Fruit fly (Drosophila melanogaster): ENCODE results near the gene Rfx.
"Not testable (repeated sequence)": the region's sequence is repeated elsewhere in the genome, so short reads cannot be mapped to it uniquely, and the experiment has no call there.

Rfx gene

DNA sequence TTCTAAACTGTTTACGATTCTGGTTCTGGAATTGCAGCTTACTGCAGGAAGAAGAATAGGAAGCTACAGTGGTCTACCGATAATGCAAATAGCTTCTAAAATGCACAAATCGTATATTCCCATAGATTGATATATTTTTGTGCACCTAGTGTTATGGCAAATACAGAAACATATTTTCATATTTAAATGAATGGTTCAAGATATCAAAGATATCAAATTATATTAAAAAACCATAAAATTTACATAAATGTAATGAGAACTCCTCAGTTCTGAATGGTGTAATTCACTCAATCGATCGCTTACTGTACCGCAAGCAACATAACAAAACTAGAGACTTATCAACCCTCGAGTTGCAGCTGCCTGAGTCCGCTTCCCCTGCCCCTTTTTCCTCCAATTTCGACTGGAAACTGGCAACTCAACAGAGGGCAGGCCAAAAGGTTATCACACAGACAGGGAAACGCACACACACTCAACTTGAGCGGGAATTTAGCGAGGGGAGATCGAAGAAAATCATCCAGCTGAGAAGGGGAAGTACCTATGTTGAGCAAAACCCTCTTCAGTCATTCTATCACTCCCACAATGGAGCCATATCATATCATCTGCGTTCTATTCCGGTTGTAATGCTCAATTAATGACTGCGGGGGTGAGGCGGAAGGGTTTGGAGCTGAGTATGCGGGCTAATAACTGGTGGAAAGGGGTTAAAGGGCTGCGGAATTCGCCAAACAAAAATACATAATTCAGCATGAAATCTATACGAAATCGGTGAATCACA is 23.8 kb downstream of the Rfx start:
- TF ChIP-seq CG14711 (tag; optimal IDR thresholded peaks at IDR 0.05) = no peak
- no peak for TF ChIP-seq CG12768 (GFP tag; optimal IDR thresholded peaks at IDR 0.05)
- TF ChIP-seq CG5204 (GFP tag; optimal IDR thresholded peaks at IDR 0.05) = peak; percentile 6
- no peak for TF ChIP-seq pad (GFP tag; optimal IDR thresholded peaks at IDR 0.05)
- TF ChIP-seq cic (GFP tag; optimal IDR thresholded peaks at IDR 0.05) = no peak

DNA sequence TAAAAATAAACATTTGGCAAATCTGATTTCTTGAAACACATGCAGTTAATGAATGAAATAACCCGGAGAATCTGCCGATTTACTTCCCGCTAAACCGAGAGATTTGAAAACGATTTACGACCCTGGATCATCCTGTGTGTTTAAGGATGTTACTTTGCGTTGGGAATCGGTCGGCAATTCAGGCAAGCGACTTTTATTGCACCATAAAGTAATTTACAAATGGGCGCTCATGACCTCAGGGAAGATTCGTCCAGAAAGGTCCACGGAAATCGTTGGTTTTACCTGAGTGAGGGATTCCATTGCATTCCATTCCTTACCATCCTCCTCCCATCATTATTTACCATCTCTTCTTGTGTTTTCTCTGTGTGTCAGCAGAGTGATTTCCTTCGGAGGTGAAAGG is 25.0 kb downstream of the Rfx start:
- TF ChIP-seq Clk (GFP tag; optimal IDR thresholded peaks at IDR 0.05) (no peak), toe (GFP tag; optimal IDR thresholded peaks at IDR 0.05) (no peak), pad (GFP tag; optimal IDR thresholded peaks at IDR 0.05) (no peak), Hr96 (GFP tag; optimal IDR thresholded peaks at IDR 0.05) (no peak), tj (GFP tag; optimal IDR thresholded peaks at IDR 0.05) (no peak), cnc (optimal IDR thresholded peaks at IDR 0.05) (no peak), CG7101 (tag; optimal IDR thresholded peaks at IDR 0.05) (no peak), CG14711 (tag; optimal IDR thresholded peaks at IDR 0.05) (no peak), bab1 (GFP tag; optimal IDR thresholded peaks at IDR 0.05) (no peak), ovo (GFP tag; optimal IDR thresholded peaks at IDR 0.05) (no peak), CG1620 (GFP tag; optimal IDR thresholded peaks at IDR 0.05) (no peak), cic (GFP tag; optimal IDR thresholded peaks at IDR 0.05) (no peak), Mnt (GFP tag; optimal IDR thresholded peaks at IDR 0.05) (no peak)

DNA sequence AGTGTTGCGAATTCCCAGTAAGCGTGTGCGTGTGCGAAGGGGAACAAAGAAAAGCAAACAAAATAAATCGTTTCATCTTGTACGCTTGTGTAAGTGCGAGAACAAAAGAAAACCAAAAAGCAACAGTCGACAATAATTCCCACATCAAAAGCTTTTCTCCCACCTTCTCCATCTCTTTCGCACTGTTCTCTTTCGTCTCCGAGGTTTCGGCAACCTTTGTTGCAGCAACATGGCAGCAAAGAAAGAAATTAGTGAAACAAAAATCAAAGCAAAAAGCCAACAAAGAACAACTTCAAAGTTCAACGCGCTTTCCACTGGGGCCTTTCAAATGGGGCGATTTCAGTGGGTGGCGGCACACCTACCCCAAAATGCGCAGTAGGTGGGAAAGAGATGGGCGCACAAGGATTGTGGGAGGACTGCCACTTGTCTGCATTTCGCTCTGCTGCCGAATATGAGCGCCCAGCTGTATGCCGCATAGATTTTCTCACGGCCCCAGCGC is 25.9 kb downstream of the Rfx start:
- TF ChIP-seq pad (GFP tag; optimal IDR thresholded peaks at IDR 0.05) = peak; percentile 93
- TF ChIP-seq Clk (GFP tag; optimal IDR thresholded peaks at IDR 0.05) = no peak
- no peak for TF ChIP-seq CG11617 (GFP tag; optimal IDR thresholded peaks at IDR 0.05)
- TF ChIP-seq CG7045 (GFP tag; optimal IDR thresholded peaks at IDR 0.05) = no peak
- peak; percentile 38 for TF ChIP-seq toe (GFP tag; optimal IDR thresholded peaks at IDR 0.05)
- peak; percentile 36 for TF ChIP-seq cic (GFP tag; optimal IDR thresholded peaks at IDR 0.05)
- peak; percentile 92 for TF ChIP-seq tj (GFP tag; optimal IDR thresholded peaks at IDR 0.05)
- no peak for TF ChIP-seq cnc (optimal IDR thresholded peaks at IDR 0.05)
- peak; percentile 43 for TF ChIP-seq CG33017 (tag; optimal IDR thresholded peaks at IDR 0.05)
- TF ChIP-seq Crg-1 (GFP tag; optimal IDR thresholded peaks at IDR 0.05) = no peak
- peak; percentile 15 for TF ChIP-seq CG12768 (GFP tag; optimal IDR thresholded peaks at IDR 0.05)

DNA sequence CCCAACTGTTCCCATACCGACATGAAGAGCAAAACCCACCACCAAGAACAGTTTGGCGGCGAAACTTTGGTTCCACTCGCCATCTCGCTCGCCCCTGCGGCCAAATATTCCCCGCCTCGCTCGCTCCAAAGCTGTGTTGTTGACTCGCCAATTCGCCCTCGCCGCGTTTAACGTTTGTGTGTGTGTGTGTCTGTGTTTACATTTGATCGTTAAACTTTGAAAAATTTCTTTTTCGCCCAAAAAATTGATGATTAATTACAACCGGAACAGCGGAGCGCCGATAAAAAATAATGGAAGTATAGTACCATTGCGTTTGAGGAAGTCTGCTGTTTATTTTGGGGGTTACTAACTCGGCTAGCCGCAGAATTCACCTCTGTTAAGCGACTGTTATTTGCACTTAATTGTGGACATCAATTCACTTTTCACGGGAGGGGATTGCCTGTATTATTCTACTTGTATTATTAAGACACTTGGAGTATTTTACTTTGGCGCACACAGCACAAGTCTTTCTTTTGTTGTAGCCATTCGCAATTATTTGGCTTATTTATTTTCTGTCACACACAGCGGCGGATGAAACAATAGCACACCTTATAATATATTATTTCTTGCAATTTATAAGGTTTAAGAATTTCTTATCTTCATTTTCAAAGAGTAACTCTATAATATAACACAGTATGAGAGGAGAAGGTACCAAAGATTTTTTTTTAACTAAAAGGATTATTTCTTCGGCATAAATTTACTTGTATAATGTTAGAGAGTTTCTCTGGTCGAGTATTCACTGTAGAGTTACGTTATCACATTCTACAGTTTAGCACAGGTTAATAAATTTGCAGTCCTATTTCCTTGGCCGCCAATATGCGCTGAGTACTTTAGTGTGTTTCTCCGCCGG is 26.9 kb downstream of the Rfx start:
- TF ChIP-seq Crg-1 (GFP tag; optimal IDR thresholded peaks at IDR 0.05) (peak; percentile 59), CG14711 (tag; optimal IDR thresholded peaks at IDR 0.05) (peak; percentile 74), Mnt (GFP tag; optimal IDR thresholded peaks at IDR 0.05) (peak; percentile 47), ovo (GFP tag; optimal IDR thresholded peaks at IDR 0.05) (no peak), cic (GFP tag; optimal IDR thresholded peaks at IDR 0.05) (peak; percentile 40), Clk (GFP tag; optimal IDR thresholded peaks at IDR 0.05) (peak; percentile 7), bab1 (GFP tag; optimal IDR thresholded peaks at IDR 0.05) (peak; percentile 80), CG7045 (GFP tag; optimal IDR thresholded peaks at IDR 0.05) (peak; percentile 54), kay (GFP tag; ENCODE audit: borderline replicate concordance) (peak; percentile 87), Hr96 (GFP tag; optimal IDR thresholded peaks at IDR 0.05) (peak; percentile 34), CG33017 (tag; optimal IDR thresholded peaks at IDR 0.05) (peak; percentile 72), cnc (optimal IDR thresholded peaks at IDR 0.05) (no peak), pad (GFP tag; optimal IDR thresholded peaks at IDR 0.05) (peak; percentile 100), CG11617 (GFP tag; optimal IDR thresholded peaks at IDR 0.05) (peak; percentile 49), CG12768 (GFP tag; optimal IDR thresholded peaks at IDR 0.05) (peak; percentile 55), CG5204 (GFP tag; optimal IDR thresholded peaks at IDR 0.05) (peak; percentile 58), toe (GFP tag; optimal IDR thresholded peaks at IDR 0.05) (peak; percentile 35), CG1620 (GFP tag; optimal IDR thresholded peaks at IDR 0.05) (peak; percentile 52), tj (GFP tag; optimal IDR thresholded peaks at IDR 0.05) (no peak), CG7101 (tag; optimal IDR thresholded peaks at IDR 0.05) (peak; percentile 69)

DNA sequence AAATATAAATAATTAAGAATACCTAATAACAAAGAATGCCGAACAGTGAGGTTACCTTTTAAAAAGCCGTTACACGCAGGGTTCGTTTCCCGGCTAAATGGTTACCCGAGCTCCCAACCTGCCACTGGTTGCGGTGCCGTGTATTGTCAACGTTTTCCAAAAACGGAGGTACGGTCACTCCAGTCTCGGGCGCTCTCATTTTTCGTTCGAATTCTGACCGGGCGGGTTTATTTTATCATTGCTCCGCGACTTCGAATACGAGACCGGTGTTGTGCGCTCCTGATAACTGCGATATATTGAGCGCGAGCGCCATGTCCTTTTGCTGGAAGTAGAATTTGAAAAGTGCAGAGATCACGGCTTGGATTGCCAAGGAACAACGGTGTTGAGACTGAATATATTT is 27.9 kb downstream of the Rfx start, which contains the start of gene jumu:
jumu (plus strand) TSS at position 196 of the 400 bp plus-strand sequence.
- TF ChIP-seq CG1620 (GFP tag; optimal IDR thresholded peaks at IDR 0.05) (no peak), toe (GFP tag; optimal IDR thresholded peaks at IDR 0.05) (no peak), Crg-1 (GFP tag; optimal IDR thresholded peaks at IDR 0.05) (no peak), ovo (GFP tag; optimal IDR thresholded peaks at IDR 0.05) (peak; percentile 13), tj (GFP tag; optimal IDR thresholded peaks at IDR 0.05) (no peak), CG14711 (tag; optimal IDR thresholded peaks at IDR 0.05) (no peak), bab1 (GFP tag; optimal IDR thresholded peaks at IDR 0.05) (peak; percentile 63), Mnt (GFP tag; optimal IDR thresholded peaks at IDR 0.05) (peak; percentile 0), cnc (optimal IDR thresholded peaks at IDR 0.05) (no peak)

DNA sequence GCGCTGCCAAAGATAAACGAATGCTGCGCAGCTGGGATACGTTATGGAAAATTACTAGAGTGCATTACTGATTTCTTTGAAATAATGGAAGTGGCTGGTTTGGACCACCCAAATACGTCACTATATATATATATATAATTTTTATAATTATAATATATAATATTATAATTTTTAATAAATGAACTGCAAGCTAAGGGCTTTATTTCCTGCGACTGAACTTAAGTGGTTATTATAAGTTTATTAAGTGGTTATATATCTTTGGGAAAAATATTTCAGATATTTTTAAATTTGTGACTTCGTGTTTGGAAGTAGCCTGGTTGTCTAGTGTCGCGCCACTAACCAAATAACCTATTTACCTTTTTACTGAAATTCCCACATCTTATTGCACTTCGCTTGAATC is 29.4 kb downstream of the Rfx start, which contains the start of gene CG31406:
CG31406 (plus strand) TSS at position 301 of the 400 bp plus-strand sequence.
- TF ChIP-seq Clk, bab1, CG1620 (GFP tag; optimal IDR thresholded peaks at IDR 0.05): not testable (repeated sequence)

Measured in whole organism, adult.